Worm (Caenorhabditis elegans) whole organism, L1 larva: ENCODE measurements around the gene srxa-11.

Experiments used
- Y116A8C.19 ChIP-seq: sonication (generic microtip); optimal IDR thresholded peaks from 2 replicates; lab custom pipeline; 2016; ENCODE audit warnings: missing compliant biosample characterization, missing genetic modification characterization, borderline replicate concordance
- aly-2 ChIP-seq: fragments of 150-350 bp; optimal IDR thresholded peaks from 2 replicates; lab custom pipeline; 2014; ENCODE audit warnings: missing biosample characterization, missing genetic modification characterization
- blmp-1 ChIP-seq: fragments of 150-350 bp; optimal IDR thresholded peaks from 2 replicates; lab custom pipeline; 2014; ENCODE audit warnings: missing biosample characterization, missing genetic modification characterization
- ceh-88 ChIP-seq: fragments of 200-800 bp; sonication (Bioruptor generic); IDR thresholded peaks from 2 replicates; pipeline ENCODE4 v1.3.6; 2022; ENCODE audit warnings: missing genetic modification characterization, missing compliant biosample characterization
- ceh-90 ChIP-seq: sonication (generic microtip); optimal IDR thresholded peaks from 2 replicates; lab custom pipeline; 2016; ENCODE audit warnings: missing genetic modification characterization, missing compliant biosample characterization
- ces-1 ChIP-seq: fragments of 150-350 bp; optimal IDR thresholded peaks from 2 replicates; lab custom pipeline; 2014; ENCODE audit warnings: missing biosample characterization, missing genetic modification reagents, missing genetic modification characterization
- efl-1 ChIP-seq, 4 experiments: fragments of 150-350 bp; optimal IDR thresholded peaks in 3 of 4; peaks in 1 of 4; 1 replicate in 1 of 4; 2 replicates in 3 of 4; lab custom pipeline; 2014; ENCODE audit warnings: missing biosample characterization in 2 of 4, missing genetic modification characterization in 2 of 4, missing genetic modification reagents in 2 of 4
- ets-5 ChIP-seq: fragments of 200-800 bp; sonication (Bioruptor generic); IDR thresholded peaks from 2 replicates; pipeline ENCODE4 v1.3.6; 2022; ENCODE audit warnings: missing genetic modification characterization, missing compliant biosample characterization
- fkh-8 ChIP-seq: sonication (generic microtip); optimal IDR thresholded peaks from 2 replicates; lab custom pipeline; 2016; ENCODE audit warnings: mild to moderate bottlenecking, missing genetic modification characterization, missing compliant biosample characterization
- fos-1 ChIP-seq: fragments of 150-350 bp; optimal IDR thresholded peaks from 2 replicates; lab custom pipeline; 2014; ENCODE audit warnings: missing biosample characterization, missing genetic modification characterization
- grh-1 ChIP-seq: fragments of 200-800 bp; sonication (Bioruptor generic); IDR thresholded peaks from 2 replicates; pipeline ENCODE4 v1.3.6; 2022; ENCODE audit warnings: missing genetic modification reagents, missing genetic modification characterization, missing compliant biosample characterization
- hlh-17 ChIP-seq: fragments of 200-800 bp; sonication (Bioruptor generic); optimal IDR thresholded peaks from 2 replicates; lab custom pipeline; 2018; ENCODE audit warnings: missing genetic modification characterization, mild to moderate bottlenecking, missing compliant biosample characterization, moderate library complexity, borderline replicate concordance
- hpl-2 ChIP-seq: fragments of 150-350 bp; optimal IDR thresholded peaks from 2 replicates; lab custom pipeline; 2014; ENCODE audit warnings: missing biosample characterization, missing genetic modification reagents, missing genetic modification characterization
- isw-1 ChIP-seq: fragments of 200-800 bp; sonication (Bioruptor generic); IDR thresholded peaks from 2 replicates; pipeline ENCODE4 v1.3.6; 2022; ENCODE audit warnings: missing genetic modification characterization, missing compliant biosample characterization
- lin-39 ChIP-seq: fragments of 150-350 bp; optimal IDR thresholded peaks from 2 replicates; lab custom pipeline; 2014; ENCODE audit warnings: missing biosample characterization, missing genetic modification reagents, missing genetic modification characterization
- lsy-2 ChIP-seq, 2 experiments: fragments of 150-350 bp; optimal IDR thresholded peaks; 2 replicates each; lab custom pipeline; 2014; ENCODE audit warnings: missing biosample characterization in 2 of 2, missing genetic modification characterization in 2 of 2
- mab-9 ChIP-seq: fragments of 200-800 bp; sonication (Bioruptor generic); IDR thresholded peaks from 2 replicates; pipeline ENCODE4 v1.3.6; 2022; ENCODE audit warnings: missing genetic modification reagents, missing genetic modification characterization, missing compliant biosample characterization
- mdl-1 ChIP-seq, 2 experiments: fragments of 150-350 bp; optimal IDR thresholded peaks; 2 replicates each; lab custom pipeline; 2014 to 2017; ENCODE audit warnings: missing biosample characterization in 2 of 2, missing genetic modification characterization in 2 of 2, inconsistent platforms in 1 of 2
- nhr-12 ChIP-seq: sonication (generic microtip); optimal IDR thresholded peaks from 2 replicates; lab custom pipeline; 2017; ENCODE audit warnings: missing biosample characterization, missing genetic modification characterization
- nhr-237 ChIP-seq: fragments of 150-350 bp; optimal IDR thresholded peaks from 2 replicates; lab custom pipeline; 2014; ENCODE audit warnings: missing biosample characterization, missing genetic modification characterization
- nhr-84 ChIP-seq: sonication (generic microtip); optimal IDR thresholded peaks from 2 replicates; lab custom pipeline; 2017; ENCODE audit warnings: missing biosample characterization, missing genetic modification characterization
- nhr-90 ChIP-seq: sonication (generic microtip); optimal IDR thresholded peaks from 2 replicates; lab custom pipeline; 2016; ENCODE audit warnings: mild to moderate bottlenecking, missing genetic modification characterization, missing compliant biosample characterization; ENCODE audit not compliant: poor library complexity
- pag-3 ChIP-seq: sonication (generic microtip); optimal IDR thresholded peaks from 2 replicates; lab custom pipeline; 2017; ENCODE audit warnings: missing genetic modification characterization, mild to moderate bottlenecking, missing compliant biosample characterization, antibody characterized with exemption, borderline replicate concordance; ENCODE audit not compliant: insufficient read depth
- snu-23 ChIP-seq: sonication (generic microtip); optimal IDR thresholded peaks from 2 replicates; lab custom pipeline; 2016; ENCODE audit warnings: missing genetic modification characterization, missing compliant biosample characterization
- sox-4 ChIP-seq: sonication (generic microtip); optimal IDR thresholded peaks from 2 replicates; lab custom pipeline; 2016; ENCODE audit warnings: missing genetic modification characterization, missing compliant biosample characterization
- sptf-1 ChIP-seq: fragments of 150-350 bp; optimal IDR thresholded peaks from 2 replicates; lab custom pipeline; 2014; ENCODE audit warnings: missing biosample characterization, missing genetic modification characterization
- sup-37 ChIP-seq: fragments of 200-800 bp; sonication (Bioruptor generic); optimal IDR thresholded peaks from 2 replicates; lab custom pipeline; 2018; ENCODE audit warnings: mild to moderate bottlenecking, missing genetic modification characterization, missing compliant biosample characterization
- swsn-7 ChIP-seq: sonication (generic microtip); optimal IDR thresholded peaks from 2 replicates; lab custom pipeline; 2016; ENCODE audit warnings: missing genetic modification characterization, missing compliant biosample characterization
- tlp-1 ChIP-seq: fragments of 150-350 bp; optimal IDR thresholded peaks from 2 replicates; lab custom pipeline; 2014; ENCODE audit warnings: missing biosample characterization, missing genetic modification characterization
- unc-62 ChIP-seq: fragments of 150-350 bp; optimal IDR thresholded peaks from 2 replicates; lab custom pipeline; 2014; ENCODE audit warnings: missing biosample characterization, missing genetic modification reagents, missing genetic modification characterization
- unc-98 ChIP-seq: fragments of 200-800 bp; sonication (Bioruptor generic); IDR thresholded peaks from 2 replicates; pipeline ENCODE4 v1.3.6; 2022; ENCODE audit warnings: missing genetic modification characterization, missing compliant biosample characterization
- vab-15 ChIP-seq: sonication (generic microtip); optimal IDR thresholded peaks from 2 replicates; lab custom pipeline; 2017; ENCODE audit warnings: missing genotype, mild to moderate bottlenecking, missing genetic modification characterization, missing compliant biosample characterization
- xbp-1 ChIP-seq: sonication (generic microtip); optimal IDR thresholded peaks from 2 replicates; lab custom pipeline; 2016; ENCODE audit warnings: missing genetic modification characterization, missing compliant biosample characterization
- ztf-11 ChIP-seq, 2 experiments: sonication (generic microtip); optimal IDR thresholded peaks; 2 replicates each; lab custom pipeline; 2016 to 2017; ENCODE audit warnings: missing genetic modification characterization in 2 of 2, missing biosample characterization in 1 of 2, missing compliant biosample characterization in 1 of 2

srxa-11 gene

ce11 chrV:13954056-13954455, 30.1 kb downstream of the srxa-11 start, which contains the start of gene swt-6:
Gene swt-6 (plus strand): TSS chrV:13954356.
- TF ChIP-seq efl-1 (optimal IDR thresholded peaks at IDR 0.05; lab: Kevin White, UChicago), result no peak
- TF ChIP-seq efl-1 (GFP tag; optimal IDR thresholded peaks at IDR 0.05 in 1 of 2; lab: Kevin White, UChicago), result peak in 1 of 2 experiments; percentile 22
- TF ChIP-seq ceh-88, result no peak

DNA sequence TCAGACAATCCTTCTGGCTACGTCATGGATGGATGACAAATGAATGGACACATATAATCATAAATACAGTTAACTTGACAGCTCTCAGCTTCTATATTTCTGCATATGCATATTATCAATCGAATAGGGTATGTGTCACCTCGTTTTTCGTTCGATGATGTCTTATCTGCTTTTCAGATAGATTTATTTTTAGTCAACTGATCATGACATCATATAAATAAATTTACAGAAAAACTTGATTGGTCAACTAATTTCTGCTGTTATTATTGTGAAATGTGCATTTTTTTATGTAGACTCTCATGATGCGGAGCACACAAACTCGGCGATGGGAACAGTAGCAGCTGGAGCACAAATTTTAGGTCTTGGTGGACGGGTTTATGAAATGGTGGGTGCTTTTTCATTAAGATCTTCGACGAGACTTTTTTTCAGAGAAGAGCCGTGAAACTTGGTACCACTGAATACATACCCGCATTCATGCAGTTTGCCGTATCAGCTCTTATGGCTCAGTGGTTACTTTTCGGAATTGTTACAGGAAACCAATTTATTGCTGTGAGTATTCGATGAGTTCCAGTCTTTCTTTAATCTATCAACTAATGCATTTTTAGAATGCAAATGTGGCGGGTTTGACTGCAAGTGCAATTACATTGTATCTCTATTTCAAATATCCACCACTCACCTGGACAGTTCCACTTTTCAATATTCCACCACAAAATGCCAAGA, 31.6 kb downstream of the srxa-11 start:
- TF ChIP-seq nhr-237, result no peak
- TF ChIP-seq ztf-11 (tag; optimal IDR thresholded peaks at IDR 0.05; lab: Kevin White, UChicago), result no peak
- no peak for TF ChIP-seq blmp-1 (tag; lab: Kevin White, UChicago)
- TF ChIP-seq hpl-2 (GFP tag; lab: Kevin White, UChicago), result no peak
- TF ChIP-seq Y116A8C.19 (tag; lab: Kevin White, UChicago), result no peak
- no peak for TF ChIP-seq fkh-8 (tag; lab: Kevin White, UChicago)
- TF ChIP-seq aly-2 (tag; lab: Kevin White, UChicago), result no peak
- no peak for TF ChIP-seq ceh-88
- no peak for TF ChIP-seq lsy-2 (tag; optimal IDR thresholded peaks at IDR 0.05; lab: Kevin White, UChicago)
- TF ChIP-seq fos-1, result no peak
- TF ChIP-seq swsn-7 (tag; lab: Kevin White, UChicago), result no peak
- TF ChIP-seq ets-5 (GFP tag; lab: Robert Waterston, UW), result no peak
- no peak for TF ChIP-seq sup-37 (GFP tag; lab: Kevin White, UChicago)
- TF ChIP-seq tlp-1, result no peak
- no peak for TF ChIP-seq ces-1 (GFP tag; lab: Kevin White, UChicago)
- no peak for TF ChIP-seq mab-9 (GFP tag; lab: Robert Waterston, UW)

DNA sequence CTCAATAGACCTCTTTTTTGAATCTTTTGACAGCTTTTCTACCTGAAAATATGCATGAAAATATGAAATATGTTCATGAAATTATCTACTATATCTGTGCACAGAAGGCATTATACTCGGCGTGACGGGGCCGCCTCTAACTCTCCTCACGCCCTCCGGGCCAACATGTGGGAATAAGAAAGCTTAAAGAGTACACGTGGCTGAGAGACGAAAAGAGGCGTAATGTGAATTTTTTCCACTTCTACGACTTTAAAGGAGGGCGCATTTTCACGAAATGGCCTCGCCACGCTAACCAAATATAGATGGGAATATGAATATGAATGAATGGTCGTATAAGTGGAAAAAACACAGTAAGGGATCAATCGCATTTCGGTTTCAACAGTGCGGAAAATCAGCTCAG, 33.7 kb downstream of the srxa-11 start:
- TF ChIP-seq nhr-90 (tag; lab: Kevin White, UChicago) (no peak), hlh-17 (GFP tag; lab: Kevin White, UChicago) (no peak), isw-1 (GFP tag; lab: Robert Waterston, UW) (no peak), nhr-84 (no peak), unc-98 (no peak), sptf-1 (tag; lab: Kevin White, UChicago) (no peak), pag-3 (tag; lab: Kevin White, UChicago) (no peak), ceh-90 (tag; lab: Kevin White, UChicago) (no peak), sox-4 (tag; lab: Kevin White, UChicago) (no peak)

- TF ChIP-seq nhr-12 (tag; lab: Kevin White, UChicago) (no peak), mab-9 (GFP tag; lab: Robert Waterston, UW) (no peak)
Measured at ce11 chrV:13958247-13958646, 34.3 kb downstream of the srxa-11 start, which contains the start of gene R10D12.10. Gene R10D12.10 (minus strand): TSS chrV:13958347.

DNA sequence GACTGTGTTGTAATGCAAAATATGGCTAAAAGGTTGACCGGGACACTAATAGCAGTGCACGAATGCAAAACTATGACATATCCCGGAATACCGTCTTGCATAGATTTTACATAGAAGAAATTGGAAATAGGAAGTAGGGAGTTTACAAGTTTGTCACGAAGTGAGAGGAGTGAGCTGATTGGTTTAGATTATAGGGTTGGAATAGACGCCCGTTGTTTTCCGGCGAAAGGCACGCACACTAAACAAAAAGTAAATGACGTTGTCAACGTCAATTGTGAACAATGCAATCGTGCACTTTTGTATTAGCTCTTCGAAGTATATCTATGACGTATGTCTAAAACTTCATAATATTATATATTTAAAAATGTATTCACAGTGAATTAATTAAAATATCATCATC, 37.0 kb downstream of the srxa-11 start, which contains the start of gene srh-24:
srh-24 (minus strand) TSS at position 101 of the 400 bp plus-strand sequence.
- TF ChIP-seq grh-1 (GFP tag; lab: Robert Waterston, UW) (no peak), isw-1 (GFP tag; lab: Robert Waterston, UW) (no peak), snu-23 (GFP tag; lab: Kevin White, UChicago) (no peak), unc-62 (GFP tag; lab: Kevin White, UChicago) (no peak), xbp-1 (no peak), sup-37 (GFP tag; lab: Kevin White, UChicago) (no peak), ces-1 (GFP tag; lab: Kevin White, UChicago) (no peak), nhr-237 (no peak), lin-39 (tag; lab: Kevin White, UChicago) (no peak), mdl-1 (tag; optimal IDR thresholded peaks at IDR 0.05; lab: Kevin White, UChicago) (no peak), vab-15 (tag; lab: Kevin White, UChicago) (no peak)
- TF ChIP-seq, all 84 proteins: peak for 0
